Worm (Caenorhabditis elegans) whole organism, young adult: ENCODE measurements around the gene C32D5.10.

Experiments used
- B0035.1 ChIP-seq: sonication (generic microtip); optimal IDR thresholded peaks from 2 replicates; lab custom pipeline; 2016; ENCODE audit warnings: missing genetic modification characterization, mild to moderate bottlenecking, missing compliant biosample characterization, missing genotype, missing genetic modification reagents
- B0261.1 ChIP-seq: sonication (generic microtip); optimal IDR thresholded peaks from 2 replicates; lab custom pipeline; 2016; ENCODE audit warnings: mild to moderate bottlenecking, missing genetic modification characterization, moderate library complexity, missing compliant biosample characterization
- C06A6.2 ChIP-seq: fragments of 200-800 bp; sonication (Bioruptor generic); conservative IDR thresholded peaks from 2 replicates; pipeline ENCODE4 v1.3.6; 2022; ENCODE audit warnings: missing genetic modification characterization, missing compliant biosample characterization
- F37B4.10 ChIP-seq: fragments of 200-800 bp; sonication (Bioruptor generic); IDR thresholded peaks from 2 replicates; pipeline ENCODE4 v1.3.6; 2022; ENCODE audit warnings: missing genetic modification characterization, missing compliant biosample characterization
- F39B2.1 ChIP-seq: fragments of 200-800 bp; sonication (Bioruptor generic); IDR thresholded peaks from 2 replicates; pipeline ENCODE4 v1.3.6; 2022; ENCODE audit warnings: missing genetic modification reagents, missing genetic modification characterization, missing compliant biosample characterization
- F57A8.1 ChIP-seq: fragments of 200-800 bp; sonication (Bioruptor generic); optimal IDR thresholded peaks from 2 replicates; lab custom pipeline; 2018; ENCODE audit warnings: mild to moderate bottlenecking, missing genetic modification characterization, moderate library complexity, missing compliant biosample characterization
- Y53F4B.3 ChIP-seq: fragments of 200-800 bp; sonication (Bioruptor generic); IDR thresholded peaks from 2 replicates; pipeline ENCODE4 v1.3.6; 2022; ENCODE audit warnings: missing genetic modification reagents, missing genetic modification characterization, missing compliant biosample characterization
- Y67H2A.10 ChIP-seq: fragments of 200-800 bp; sonication (Bioruptor generic); conservative IDR thresholded peaks from 2 replicates; pipeline ENCODE4 v1.3.6; 2022; ENCODE audit warnings: missing genetic modification reagents, missing genetic modification characterization, missing compliant biosample characterization
- Y95B8A.8 ChIP-seq: fragments of 200-800 bp; sonication (Bioruptor generic); IDR thresholded peaks from 2 replicates; pipeline ENCODE4 v1.3.6; 2022; ENCODE audit warnings: missing genetic modification reagents, missing genetic modification characterization, missing compliant biosample characterization
- athp-1 ChIP-seq: sonication (generic microtip); optimal IDR thresholded peaks from 2 replicates; lab custom pipeline; 2017; ENCODE audit warnings: mild to moderate bottlenecking, missing genetic modification characterization, missing compliant biosample characterization
- ceh-27 ChIP-seq: fragments of 200-800 bp; sonication (Bioruptor generic); optimal IDR thresholded peaks from 2 replicates; lab custom pipeline; 2018; ENCODE audit warnings: mild to moderate bottlenecking, missing genetic modification characterization, moderate library complexity, missing compliant biosample characterization
- ceh-79 ChIP-seq: sonication (generic microtip); optimal IDR thresholded peaks from 2 replicates; lab custom pipeline; 2017; ENCODE audit warnings: mild to moderate bottlenecking, missing genetic modification characterization, missing compliant biosample characterization
- ceh-91 ChIP-seq: fragments of 200-800 bp; sonication (Bioruptor generic); IDR thresholded peaks from 2 replicates; pipeline ENCODE4 v1.3.6; 2022; ENCODE audit warnings: missing genetic modification reagents, missing genetic modification characterization, missing compliant biosample characterization
- chd-7 ChIP-seq: sonication (generic microtip); optimal IDR thresholded peaks from 2 replicates; lab custom pipeline; 2016; ENCODE audit warnings: mild to moderate bottlenecking, missing genetic modification characterization, moderate library complexity, missing compliant biosample characterization
- die-1 ChIP-seq: sonication (generic microtip); optimal IDR thresholded peaks from 2 replicates; lab custom pipeline; 2016; ENCODE audit warnings: missing genotype, mild to moderate bottlenecking, missing genetic modification characterization, missing compliant biosample characterization
- dpl-1 ChIP-seq: fragments of 150-350 bp; optimal IDR thresholded peaks from 2 replicates; lab custom pipeline; 2014; ENCODE audit warnings: missing biosample characterization, missing genetic modification reagents, missing genetic modification characterization
- efl-1 ChIP-seq: fragments of 150-350 bp; optimal IDR thresholded peaks from 2 replicates; lab custom pipeline; 2014; ENCODE audit warnings: missing biosample characterization, missing genetic modification reagents, missing genetic modification characterization
- egl-44 ChIP-seq: fragments of 200-800 bp; sonication (Bioruptor generic); IDR thresholded peaks from 2 replicates; pipeline ENCODE4 v1.3.6; 2022; ENCODE audit warnings: missing genetic modification reagents, missing genetic modification characterization, missing compliant biosample characterization
- ekl-4 ChIP-seq: fragments of 200-800 bp; sonication (Bioruptor generic); IDR thresholded peaks from 2 replicates; pipeline ENCODE4 v1.3.6; 2022; ENCODE audit warnings: missing genetic modification reagents, missing genetic modification characterization, missing compliant biosample characterization
- hmg-1.2 ChIP-seq: fragments of 200-800 bp; sonication (Bioruptor generic); IDR thresholded peaks from 2 replicates; pipeline ENCODE4 v1.3.6; 2022; ENCODE audit warnings: missing genetic modification reagents, missing genetic modification characterization, missing compliant biosample characterization
- lag-1 ChIP-seq: fragments of 200-800 bp; sonication (Bioruptor generic); IDR thresholded peaks from 2 replicates; pipeline ENCODE4 v1.3.6; 2022; ENCODE audit warnings: missing genetic modification reagents, missing genetic modification characterization, missing compliant biosample characterization
- madf-3 ChIP-seq: fragments of 200-800 bp; sonication (Bioruptor generic); IDR thresholded peaks from 2 replicates; pipeline ENCODE4 v1.3.6; 2022; ENCODE audit warnings: missing genetic modification reagents, missing genetic modification characterization, missing compliant biosample characterization
- madf-8 ChIP-seq: fragments of 200-800 bp; sonication (Bioruptor generic); conservative IDR thresholded peaks from 2 replicates; pipeline ENCODE4 v1.3.6; 2022; ENCODE audit warnings: missing genetic modification reagents, missing genetic modification characterization, missing compliant biosample characterization
- mxl-1 ChIP-seq: sonication (generic microtip); optimal IDR thresholded peaks from 2 replicates; lab custom pipeline; 2016; ENCODE audit warnings: missing genetic modification characterization, missing compliant biosample characterization
- nfyb-1 ChIP-seq: fragments of 200-800 bp; sonication (Bioruptor generic); IDR thresholded peaks from 2 replicates; pipeline ENCODE4 v1.3.6; 2022; ENCODE audit warnings: missing genetic modification reagents, missing genetic modification characterization, missing compliant biosample characterization
- nhr-120 ChIP-seq: fragments of 200-800 bp; sonication (Bioruptor generic); IDR thresholded peaks from 2 replicates; pipeline ENCODE4 v1.3.6; 2022; ENCODE audit warnings: missing genetic modification characterization, missing compliant biosample characterization
- nhr-179 ChIP-seq: sonication (generic microtip); optimal IDR thresholded peaks from 2 replicates; lab custom pipeline; 2016; ENCODE audit warnings: mild to moderate bottlenecking, missing genetic modification characterization, missing compliant biosample characterization
- nhr-80 ChIP-seq: sonication (generic microtip); optimal IDR thresholded peaks from 2 replicates; lab custom pipeline; 2016; ENCODE audit warnings: missing genetic modification characterization, missing compliant biosample characterization
- nhr-90 ChIP-seq: sonication (generic microtip); optimal IDR thresholded peaks from 2 replicates; lab custom pipeline; 2016; ENCODE audit warnings: missing genotype, mild to moderate bottlenecking, missing genetic modification characterization, missing compliant biosample characterization
- rec-8 ChIP-seq, 2 experiments: sonication (generic microtip); optimal IDR thresholded peaks; 2 replicates each; lab custom pipeline; 2016; ENCODE audit warnings: mild to moderate bottlenecking in 2 of 2, missing genetic modification characterization in 2 of 2, missing genetic modification reagents in 2 of 2, missing genotype in 2 of 2, missing biosample characterization in 1 of 2, missing compliant biosample characterization in 1 of 2, moderate library complexity in 1 of 2
- sdz-38 ChIP-seq: sonication (generic microtip); optimal IDR thresholded peaks from 2 replicates; lab custom pipeline; 2016; ENCODE audit warnings: missing genotype, missing genetic modification characterization, missing compliant biosample characterization
- snpc-3.4 ChIP-seq: sonication (generic microtip); optimal IDR thresholded peaks from 2 replicates; lab custom pipeline; 2017; ENCODE audit warnings: missing genetic modification characterization, mild to moderate bottlenecking, missing compliant biosample characterization, antibody characterized with exemption, moderate library complexity, missing genotype, missing genetic modification reagents
- snpc-4 ChIP-seq, 5 experiments: fragments of 150-350 bp in 1 of 5; sonication (generic microtip) in 4 of 5; optimal IDR thresholded peaks; 2 replicates each; lab custom pipeline; 2014 to 2018; ENCODE audit warnings: missing genetic modification characterization in 5 of 5, missing biosample characterization in 3 of 5, antibody characterized with exemption in 2 of 5, mild to moderate bottlenecking in 2 of 5, missing compliant biosample characterization in 2 of 5, missing genotype in 2 of 5, moderate library complexity in 2 of 5, missing genetic modification reagents in 1 of 5
- tbx-9 ChIP-seq: sonication (generic microtip); optimal IDR thresholded peaks from 2 replicates; lab custom pipeline; 2016; ENCODE audit warnings: borderline replicate concordance, missing genetic modification characterization, inconsistent platforms, missing compliant biosample characterization
- unc-130 ChIP-seq: sonication (generic microtip); optimal IDR thresholded peaks from 2 replicates; lab custom pipeline; 2016; ENCODE audit warnings: missing genetic modification reagents, missing genetic modification characterization, missing compliant biosample characterization
- ztf-18 ChIP-seq: sonication (generic microtip); optimal IDR thresholded peaks from 2 replicates; lab custom pipeline; 2016; ENCODE audit warnings: missing genotype, mild to moderate bottlenecking, missing genetic modification characterization, missing compliant biosample characterization
- ztf-22 ChIP-seq: fragments of 200-800 bp; sonication (Bioruptor generic); optimal IDR thresholded peaks from 2 replicates; lab custom pipeline; 2018; ENCODE audit warnings: mild to moderate bottlenecking, missing genetic modification characterization, moderate library complexity, missing compliant biosample characterization
- ztf-25 ChIP-seq: fragments of 200-800 bp; sonication (Bioruptor generic); IDR thresholded peaks from 2 replicates; pipeline ENCODE4 v1.3.6; 2022; ENCODE audit warnings: missing genetic modification reagents, missing genetic modification characterization, missing compliant biosample characterization
- ztf-28 ChIP-seq: fragments of 200-800 bp; sonication (Bioruptor generic); IDR thresholded peaks from 2 replicates; pipeline ENCODE4 v1.3.6; 2022; ENCODE audit warnings: missing genetic modification reagents, missing genetic modification characterization, missing compliant biosample characterization

C32D5.10 gene

DNA sequence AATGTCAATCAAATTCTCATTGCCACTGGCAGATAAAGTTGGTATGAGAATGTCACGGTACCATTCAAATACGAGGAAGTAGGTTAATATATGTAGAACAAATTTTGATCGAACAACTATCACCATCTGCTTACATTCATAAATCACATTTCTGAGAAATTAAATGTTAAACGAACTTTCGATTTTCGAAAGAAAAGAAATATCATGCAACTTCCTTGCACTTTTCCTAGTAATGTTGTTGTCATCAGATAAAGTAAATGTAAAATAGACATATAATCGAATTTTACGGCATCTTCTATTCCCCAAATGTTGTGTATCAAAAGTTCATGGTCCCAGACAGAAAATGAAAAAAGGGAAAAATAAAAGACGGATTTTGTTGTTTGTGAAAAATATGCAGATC, 40.3 kb downstream of the C32D5.10 start:
- no peak for TF ChIP-seq ztf-18 (tag; lab: Kevin White, UChicago)
- TF ChIP-seq lag-1 (GFP tag; lab: Robert Waterston, UW), result no peak
- TF ChIP-seq, all 124 proteins: peak for 0

- TF ChIP-seq chd-7 (tag; lab: Kevin White, UChicago), result no peak
- TF ChIP-seq tbx-9 (tag; lab: Kevin White, UChicago), result no peak
- no peak for TF ChIP-seq ztf-25 (GFP tag; lab: Robert Waterston, UW)
- no peak for TF ChIP-seq F57A8.1 (GFP tag; lab: Kevin White, UChicago)
- TF ChIP-seq dpl-1 (GFP tag; lab: Kevin White, UChicago), result no peak
- no peak for TF ChIP-seq nhr-80 (tag; lab: Kevin White, UChicago)
- no peak for TF ChIP-seq madf-3 (GFP tag; lab: Robert Waterston, UW)
- TF ChIP-seq snpc-4 (GFP tag; optimal IDR thresholded peaks at IDR 0.05; lab: Kevin White, UChicago), result no peak
- no peak for TF ChIP-seq snpc-4 (tag; optimal IDR thresholded peaks at IDR 0.05; lab: Kevin White, UChicago)
- no peak for TF ChIP-seq die-1 (tag; lab: Kevin White, UChicago)
- TF ChIP-seq madf-8, result no peak
- no peak for TF ChIP-seq nfyb-1 (GFP tag; lab: Robert Waterston, UW)
- no peak for TF ChIP-seq ceh-27 (GFP tag; lab: Kevin White, UChicago)
These were observed 42.6 kb downstream of the C32D5.10 start, which contains the start of gene glb-10 for ce11 chrII:6309198-6309597. glb-10 (minus strand) TSS chrII:6309298.

DNA sequence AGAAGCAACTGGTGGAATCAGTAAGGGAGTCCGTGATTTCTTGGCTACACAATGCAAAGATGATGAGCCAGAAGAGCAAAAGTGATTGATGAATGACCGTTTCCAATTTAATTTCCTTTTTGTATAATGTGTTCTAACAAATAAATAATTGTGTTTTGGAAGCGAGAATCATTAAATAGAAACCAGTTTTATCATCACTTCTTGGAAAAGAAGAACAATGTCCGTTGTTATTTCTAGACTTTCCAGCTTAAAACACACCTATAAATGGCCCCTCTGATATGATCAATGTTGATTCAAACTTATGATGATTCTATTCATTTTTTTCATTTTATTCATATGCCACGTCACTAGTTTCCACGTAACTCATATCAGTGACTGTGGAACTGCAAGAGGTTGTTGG, 45.7 kb downstream of the C32D5.10 start, which contains the start of gene C29F5.8:
C29F5.8 (plus strand) TSS at position 301 of the 400 bp plus-strand sequence.
- no peak for TF ChIP-seq F37B4.10 (GFP tag; lab: Robert Waterston, UW)
- TF ChIP-seq mxl-1 (tag; lab: Kevin White, UChicago), result no peak
- TF ChIP-seq Y67H2A.10 (GFP tag; lab: Robert Waterston, UW), result no peak
- no peak for TF ChIP-seq nhr-90 (tag; lab: Kevin White, UChicago)
- no peak for TF ChIP-seq unc-130 (GFP tag; lab: Kevin White, UChicago)
- no peak for TF ChIP-seq egl-44 (GFP tag; lab: Robert Waterston, UW)
- no peak for TF ChIP-seq ceh-79 (tag; lab: Kevin White, UChicago)
- TF ChIP-seq nhr-179 (tag; lab: Kevin White, UChicago), result no peak
- no peak for TF ChIP-seq F57A8.1 (GFP tag; lab: Kevin White, UChicago)
- no peak for TF ChIP-seq ceh-91 (GFP tag; lab: Robert Waterston, UW)
- no peak for TF ChIP-seq snpc-3.4 (tag; lab: Kevin White, UChicago)
- TF ChIP-seq rec-8 (tag; optimal IDR thresholded peaks at IDR 0.05; lab: Kevin White, UChicago), result no peak
- TF ChIP-seq Y95B8A.8 (GFP tag; lab: Robert Waterston, UW), result no peak
- no peak for TF ChIP-seq efl-1 (GFP tag; lab: Kevin White, UChicago)
- no peak for TF ChIP-seq ztf-25 (GFP tag; lab: Robert Waterston, UW)
- no peak for TF ChIP-seq ztf-22 (GFP tag; lab: Kevin White, UChicago)

- TF ChIP-seq nhr-120 (GFP tag; lab: Robert Waterston, UW) (no peak), C06A6.2 (GFP tag; lab: Robert Waterston, UW) (no peak), ztf-28 (no peak), madf-3 (GFP tag; lab: Robert Waterston, UW) (no peak), chd-7 (tag; lab: Kevin White, UChicago) (no peak), sdz-38 (no peak), athp-1 (tag; lab: Kevin White, UChicago) (no peak), F39B2.1 (no peak), nhr-90 (tag; lab: Kevin White, UChicago) (no peak), B0035.1 (tag; lab: Kevin White, UChicago) (no peak), Y53F4B.3 (no peak), efl-1 (GFP tag; lab: Kevin White, UChicago) (no peak), B0261.1 (tag; lab: Kevin White, UChicago) (no peak), ekl-4 (GFP tag; lab: Robert Waterston, UW) (no peak), hmg-1.2 (GFP tag; lab: Robert Waterston, UW) (no peak), F37B4.10 (GFP tag; lab: Robert Waterston, UW) (no peak)
These were observed 48.5 kb downstream of the C32D5.10 start, which contains the start of gene C29F5.1 for ce11 chrII:6303209-6303740. C29F5.1 (plus strand) TSS chrII:6303525.
